Worm (Caenorhabditis elegans) whole organism, L3 larva: ENCODE measurements around the gene C05C10.8.
A peak's percentile ranks its signal among the peaks of the same experiment; 100 is the strongest.

Source experiments
- ZK546.5 ChIP-seq: sonication (generic microtip); optimal IDR thresholded peaks from 2 replicates; lab custom pipeline; 2017; ENCODE audit warnings: missing biosample characterization, missing genetic modification characterization
- ceh-16 ChIP-seq: sonication (generic microtip); optimal IDR thresholded peaks from 2 replicates; lab custom pipeline; 2017; ENCODE audit warnings: missing biosample characterization, missing genetic modification characterization
- ceh-9 ChIP-seq: sonication (generic microtip); optimal IDR thresholded peaks from 2 replicates; lab custom pipeline; 2018; ENCODE audit warnings: missing biosample characterization, missing genetic modification characterization
- elt-1 ChIP-seq: fragments of 150-350 bp; optimal IDR thresholded peaks from 2 replicates; lab custom pipeline; 2014; ENCODE audit warnings: missing biosample characterization, missing genetic modification characterization
- elt-2 ChIP-seq: sonication (generic microtip); optimal IDR thresholded peaks from 2 replicates; lab custom pipeline; 2016; ENCODE audit warnings: missing genetic modification reagents, mild to moderate bottlenecking, missing genetic modification characterization, missing compliant biosample characterization
- elt-3 ChIP-seq, 3 experiments: fragments of 150-350 bp in 1 of 3; sonication (generic microtip) in 2 of 3; optimal IDR thresholded peaks; 2 replicates in 2 of 3; 4 replicates in 1 of 3; lab custom pipeline; 2014 to 2017; ENCODE audit warnings: missing biosample characterization in 3 of 3, missing genetic modification characterization in 3 of 3
- eor-1 ChIP-seq, 2 experiments: fragments of 150-350 bp; optimal IDR thresholded peaks; 2 replicates each; lab custom pipeline; 2014 to 2018; ENCODE audit warnings: missing biosample characterization in 2 of 2, missing genetic modification characterization in 2 of 2
- fkh-10 ChIP-seq: sonication (generic microtip); optimal IDR thresholded peaks from 2 replicates; lab custom pipeline; 2017; ENCODE audit warnings: missing biosample characterization, missing genetic modification reagents, missing genetic modification characterization
- fkh-2 ChIP-seq: fragments of 150-350 bp; optimal IDR thresholded peaks from 2 replicates; lab custom pipeline; 2014; ENCODE audit warnings: missing biosample characterization, missing genetic modification reagents, missing genetic modification characterization
- hmg-11 ChIP-seq: sonication (generic microtip); optimal IDR thresholded peaks from 2 replicates; lab custom pipeline; 2016; ENCODE audit warnings: missing genetic modification characterization, missing compliant biosample characterization
- jun-1 ChIP-seq: fragments of 150-350 bp; optimal IDR thresholded peaks from 2 replicates; lab custom pipeline; 2014; ENCODE audit warnings: missing biosample characterization, missing genetic modification reagents, missing genetic modification characterization
- lin-15B ChIP-seq: fragments of 150-350 bp; optimal IDR thresholded peaks from 2 replicates; lab custom pipeline; 2014; ENCODE audit warnings: missing biosample characterization, missing genetic modification characterization
- mdl-1 ChIP-seq: fragments of 150-350 bp; optimal IDR thresholded peaks from 2 replicates; lab custom pipeline; 2014; ENCODE audit warnings: missing biosample characterization, missing genetic modification characterization
- nfya-1 ChIP-seq: sonication (generic microtip); optimal IDR thresholded peaks from 2 replicates; lab custom pipeline; 2017; ENCODE audit warnings: missing genetic modification characterization, mild to moderate bottlenecking, missing compliant biosample characterization, antibody characterized with exemption, moderate library complexity; ENCODE audit not compliant: insufficient read depth
- nhr-11 ChIP-seq: fragments of 150-350 bp; optimal IDR thresholded peaks from 2 replicates; lab custom pipeline; 2014; ENCODE audit warnings: missing biosample characterization, missing genetic modification characterization
- nhr-23 ChIP-seq: fragments of 150-350 bp; optimal IDR thresholded peaks from 2 replicates; lab custom pipeline; 2014; ENCODE audit warnings: missing biosample characterization, missing genetic modification reagents, missing genetic modification characterization
- nhr-237 ChIP-seq: fragments of 150-350 bp; optimal IDR thresholded peaks from 2 replicates; lab custom pipeline; 2014; ENCODE audit warnings: missing biosample characterization, missing genetic modification characterization
- nhr-25 ChIP-seq: sonication (generic microtip); optimal IDR thresholded peaks from 2 replicates; lab custom pipeline; 2017; ENCODE audit warnings: missing biosample characterization, missing genetic modification characterization
- nhr-28 ChIP-seq: fragments of 150-350 bp; optimal IDR thresholded peaks from 2 replicates; lab custom pipeline; 2014; ENCODE audit warnings: missing biosample characterization, missing genetic modification characterization
- nhr-43 ChIP-seq: sonication (generic microtip); optimal IDR thresholded peaks from 2 replicates; lab custom pipeline; 2016; ENCODE audit warnings: mild to moderate bottlenecking, missing genetic modification characterization, missing compliant biosample characterization; ENCODE audit not compliant: poor library complexity, severe bottlenecking
- nhr-67 ChIP-seq: fragments of 150-350 bp; optimal IDR thresholded peaks from 2 replicates; lab custom pipeline; 2014; ENCODE audit warnings: missing biosample characterization, missing genetic modification characterization
- nhr-76 ChIP-seq: fragments of 150-350 bp; sonication (generic microtip); optimal IDR thresholded peaks from 5 replicates; lab custom pipeline; 2014; ENCODE audit warnings: missing biosample characterization, missing genetic modification characterization
- nhr-77 ChIP-seq: fragments of 150-350 bp; optimal IDR thresholded peaks from 2 replicates; lab custom pipeline; 2014; ENCODE audit warnings: missing biosample characterization, missing genetic modification characterization
- pha-4 ChIP-seq: fragments of 150-350 bp; optimal IDR thresholded peaks from 2 replicates; lab custom pipeline; 2014; ENCODE audit warnings: missing biosample characterization, missing genetic modification reagents, missing genetic modification characterization
- pqm-1 ChIP-seq: fragments of 150-350 bp; optimal IDR thresholded peaks from 2 replicates; lab custom pipeline; 2017; ENCODE audit warnings: missing biosample characterization, missing genetic modification characterization, inconsistent platforms
- skn-1 ChIP-seq: fragments of 150-350 bp; optimal IDR thresholded peaks from 2 replicates; lab custom pipeline; 2014; ENCODE audit warnings: missing biosample characterization, missing genetic modification characterization
- snpc-4 ChIP-seq: fragments of 150-350 bp; optimal IDR thresholded peaks from 2 replicates; lab custom pipeline; 2014; ENCODE audit warnings: missing biosample characterization, missing genetic modification characterization
- tbx-2 ChIP-seq: sonication (generic microtip); optimal IDR thresholded peaks from 2 replicates; lab custom pipeline; 2016; ENCODE audit warnings: mild to moderate bottlenecking, missing genetic modification characterization, missing compliant biosample characterization
- unc-39 ChIP-seq: sonication (generic microtip); optimal IDR thresholded peaks from 4 replicates; lab custom pipeline; 2017; ENCODE audit warnings: missing biosample characterization, missing genetic modification characterization
- ztf-11 ChIP-seq: fragments of 150-350 bp; optimal IDR thresholded peaks from 2 replicates; lab custom pipeline; 2014; ENCODE audit warnings: missing biosample characterization, missing genetic modification characterization
- ztf-4 ChIP-seq: fragments of 150-350 bp; optimal IDR thresholded peaks from 2 replicates; lab custom pipeline; 2014; ENCODE audit warnings: missing biosample characterization, missing genetic modification characterization

C05C10.8 gene

DNA sequence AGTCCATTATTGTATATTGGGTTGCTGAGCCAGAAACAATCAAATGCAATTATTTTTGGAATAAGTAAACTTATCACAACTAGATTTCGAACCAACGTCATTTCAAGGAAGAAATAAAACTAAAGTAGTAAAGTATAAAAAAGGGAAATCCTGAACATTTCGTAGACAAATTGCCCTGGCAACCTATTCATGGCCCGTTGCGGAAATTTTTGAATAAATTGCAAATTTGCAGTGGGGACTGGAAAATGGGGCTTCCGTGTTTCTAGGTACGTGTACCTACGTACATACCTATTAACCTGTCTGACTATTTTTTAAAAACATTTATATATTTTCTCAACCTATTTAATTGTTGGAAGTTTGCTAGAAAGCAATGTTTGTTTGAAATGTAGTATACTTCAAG, 2.8 kb downstream of the C05C10.8 start, which contains the start of gene F26C11.3:
Gene F26C11.3 (minus strand): TSS at position 101 of the 400 bp plus-strand sequence.
- TF ChIP-seq ceh-9 (tag; lab: Kevin White, UChicago) (no peak), nhr-237 (tag; lab: Kevin White, UChicago) (no peak), snpc-4 (tag; lab: Kevin White, UChicago) (no peak), jun-1 (tag; lab: Kevin White, UChicago) (no peak), ZK546.5 (tag; lab: Kevin White, UChicago) (no peak), nhr-43 (tag; lab: Kevin White, UChicago) (no peak), ztf-11 (tag; lab: Kevin White, UChicago) (no peak), nhr-76 (no peak), tbx-2 (no peak)

DNA sequence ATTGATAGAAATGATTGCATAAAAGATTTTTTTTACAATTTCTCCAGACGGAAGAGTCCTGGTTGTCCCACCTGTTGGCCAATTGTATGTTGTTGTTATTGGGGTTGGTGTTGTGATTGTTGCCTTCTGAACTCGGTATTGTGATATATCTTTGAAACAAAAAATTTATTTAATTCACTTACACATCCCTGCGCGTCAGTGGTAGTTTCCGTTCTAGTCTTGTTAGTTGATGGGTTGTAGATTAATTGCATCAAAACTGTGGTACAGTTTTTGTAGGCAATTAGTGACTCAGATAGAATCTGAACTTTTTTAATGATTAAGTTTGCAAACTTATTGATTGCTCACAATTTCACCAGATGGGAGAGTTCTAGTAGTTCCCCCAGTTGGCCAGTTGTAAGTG, 13.3 kb downstream of the C05C10.8 start:
- TF ChIP-seq jun-1 (tag; lab: Kevin White, UChicago) (no peak), ztf-11 (tag; lab: Kevin White, UChicago) (no peak), nhr-67 (tag; lab: Kevin White, UChicago) (no peak), fkh-10 (GFP tag; lab: Kevin White, UChicago) (no peak), ceh-16 (tag; lab: Kevin White, UChicago) (no peak), nhr-43 (tag; lab: Kevin White, UChicago) (no peak), pqm-1 (tag; lab: Kevin White, UChicago) (no peak), nhr-11 (tag; lab: Kevin White, UChicago) (no peak)

DNA sequence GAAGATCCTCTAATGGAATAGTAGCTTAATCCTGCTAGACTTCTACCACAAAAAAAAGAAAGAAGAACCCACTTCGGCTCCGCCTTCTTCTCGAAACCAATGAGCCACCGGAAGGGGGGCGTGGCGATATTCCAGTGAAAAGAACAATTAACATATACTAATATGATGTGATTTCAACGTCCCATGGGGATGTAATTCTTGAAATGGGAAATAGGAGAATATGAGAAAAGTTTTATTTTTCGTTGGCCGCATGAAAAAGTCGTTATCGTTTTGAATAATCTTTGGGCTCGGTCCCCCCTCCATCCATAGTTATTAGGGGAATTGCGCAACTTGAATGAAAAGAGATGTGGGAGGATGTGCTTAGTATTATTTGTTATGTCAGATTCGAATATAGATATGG, 17.5 kb downstream of the C05C10.8 start, which contains the start of gene unc-4:
Gene unc-4 (minus strand): TSS at position 101 of the 400 bp plus-strand sequence.
- no peak for TF ChIP-seq elt-2
- TF ChIP-seq elt-1 (tag; lab: Kevin White, UChicago) = peak; percentile 4

DNA sequence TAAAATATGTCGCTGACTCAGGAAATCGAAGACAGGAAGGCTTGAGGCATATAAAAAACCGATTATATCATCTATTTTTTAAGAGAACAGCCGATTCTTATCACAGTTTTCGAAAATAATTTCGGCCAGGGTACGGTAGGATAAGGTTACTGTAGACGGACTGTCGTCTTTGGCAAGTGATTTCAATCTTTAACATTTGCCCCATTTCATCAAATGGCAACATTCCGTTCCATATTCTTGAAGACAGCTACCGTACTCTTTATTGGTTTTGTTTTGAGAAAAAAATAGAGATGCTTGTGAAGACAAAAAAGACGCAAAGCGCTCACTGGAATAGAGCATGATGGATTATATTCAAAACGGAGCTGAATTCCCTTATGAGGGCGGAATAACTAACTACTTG, 19.1 kb downstream of the C05C10.8 start:
- no peak for TF ChIP-seq nhr-23
- no peak for TF ChIP-seq pha-4
- no peak for TF ChIP-seq unc-39
- TF ChIP-seq skn-1 (tag; lab: Kevin White, UChicago) = no peak
- no peak for TF ChIP-seq nhr-77 (tag; lab: Kevin White, UChicago)
- TF ChIP-seq ceh-16 (tag; lab: Kevin White, UChicago) = no peak
- no peak for TF ChIP-seq eor-1 (tag; optimal IDR thresholded peaks at IDR 0.05; lab: Kevin White, UChicago)
- TF ChIP-seq nhr-237 (tag; lab: Kevin White, UChicago) = no peak
- no peak for TF ChIP-seq ztf-4
- TF ChIP-seq nfya-1 (tag; lab: Kevin White, UChicago) = no peak
- no peak for TF ChIP-seq nhr-28 (tag; lab: Kevin White, UChicago)
- TF ChIP-seq lin-15B (tag; lab: Kevin White, UChicago) = no peak
- no peak for TF ChIP-seq elt-3 (tag; optimal IDR thresholded peaks at IDR 0.05; lab: Kevin White, UChicago)
- no peak for TF ChIP-seq ztf-11 (tag; lab: Kevin White, UChicago)
- TF ChIP-seq fkh-2 (tag; lab: Kevin White, UChicago) = no peak
- no peak for TF ChIP-seq hmg-11 (tag; lab: Kevin White, UChicago)
- TF ChIP-seq nhr-43 (tag; lab: Kevin White, UChicago) = no peak

DNA sequence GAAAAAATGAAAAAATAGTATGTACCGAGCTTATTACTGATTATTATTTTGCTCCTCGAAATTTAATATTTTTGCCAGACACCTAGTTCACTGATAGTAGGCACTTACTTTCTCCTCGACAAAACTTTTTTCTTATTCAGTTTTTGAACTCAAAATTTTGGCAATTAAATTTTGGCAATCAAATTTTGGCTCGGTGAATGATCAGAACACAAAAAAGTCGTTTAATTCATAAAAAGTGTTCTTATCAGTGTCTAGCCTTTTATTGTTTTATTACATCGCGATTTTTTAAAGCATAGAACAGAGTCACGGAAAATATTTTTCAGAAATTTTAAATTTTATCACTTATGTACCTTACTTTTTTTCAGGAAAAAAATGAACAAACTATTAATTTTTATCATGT, 22.6 kb downstream of the C05C10.8 start:
- TF ChIP-seq pqm-1 (tag; lab: Kevin White, UChicago) = peak; percentile 58
- TF ChIP-seq elt-2 = peak; percentile 72
- no peak for TF ChIP-seq nhr-25 (tag; lab: Kevin White, UChicago)

DNA sequence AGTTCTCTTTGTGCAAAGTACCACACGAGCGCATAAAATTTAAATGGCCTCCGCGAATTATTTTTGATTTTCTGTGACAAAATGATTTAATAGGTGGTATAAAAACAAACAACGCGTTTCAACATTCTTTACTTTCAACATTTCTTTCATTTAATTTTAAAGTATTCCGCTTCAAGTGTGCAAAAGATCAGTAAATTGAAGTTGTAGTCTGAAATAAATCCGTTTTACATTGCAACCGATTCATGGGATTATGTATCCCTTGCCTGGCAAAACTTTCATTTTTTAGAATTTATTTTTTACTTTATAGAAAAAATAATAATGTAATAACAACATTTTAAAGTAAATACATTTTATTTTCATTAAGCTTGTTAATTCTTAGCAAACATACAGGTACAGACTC, 23.4 kb downstream of the C05C10.8 start, which contains the start of gene F26C11.1:
Gene F26C11.1 (plus strand): TSS at position 301 of the 400 bp plus-strand sequence.
- TF ChIP-seq mdl-1 (tag; lab: Kevin White, UChicago) = no peak
